Worm (Caenorhabditis elegans): ENCODE results near the gene K11D12.7.

ce11 chrV:5038449-5038848 is 2.2 kb upstream of the K11D12.7 start:
- TF ChIP-seq tbx-37 (GFP tag; conservative IDR thresholded peaks at IDR 0.05) (no peak), tra-4 (tag; optimal IDR thresholded peaks at IDR 0.05) (no peak), ets-7 (tag; optimal IDR thresholded peaks at IDR 0.05) (no peak), sea-1 (GFP tag; conservative IDR thresholded peaks at IDR 0.05) (no peak), hmbx-1 (tag; optimal IDR thresholded peaks at IDR 0.05) (no peak), hnd-1 (tag; optimal IDR thresholded peaks at IDR 0.05) (no peak)

All from whole organism, early embryonic.